Worm (Caenorhabditis elegans) whole organism, L4/young adult: Measurements from ENCODE around the gene C23G10.7.

Source experiments
- W03F9.2 ChIP-seq: fragments of 150-350 bp; optimal IDR thresholded peaks from 2 replicates; lab custom pipeline; 2014; ENCODE audit warnings: missing biosample characterization, missing genetic modification characterization
- him-1 ChIP-seq: sonication (generic microtip); optimal IDR thresholded peaks from 2 replicates; lab custom pipeline; 2016; ENCODE audit warnings: missing genotype, missing genetic modification reagents, missing genetic modification characterization, missing compliant biosample characterization

DNA sequence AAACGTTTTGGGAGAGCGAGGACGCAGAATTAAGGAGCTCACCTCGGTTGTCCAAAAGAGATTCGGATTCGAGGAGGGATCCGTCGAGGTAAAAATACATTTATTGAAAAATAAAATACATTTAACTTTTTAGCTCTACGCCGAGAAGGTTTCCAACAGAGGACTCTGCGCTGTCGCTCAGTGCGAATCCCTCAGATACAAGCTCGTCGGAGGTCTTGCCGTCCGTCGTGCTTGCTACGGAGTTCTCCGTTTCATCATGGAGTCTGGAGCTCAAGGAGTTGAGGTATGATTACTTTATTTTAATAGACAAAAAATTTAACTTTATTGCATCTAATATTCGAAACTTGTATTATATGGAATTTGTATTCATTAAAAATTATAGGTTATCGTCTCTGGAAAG, 8.8 kb upstream of the C23G10.7 start:
- TF ChIP-seq him-1 (tag; lab: Kevin White, UChicago) (no peak), W03F9.2 (tag; lab: Kevin White, UChicago) (no peak)
